Fruit fly (Drosophila melanogaster) S2 (cell line): ENCODE measurements around the gene ebo.

Experiments used
- CG8478 ChIP-seq: fragments of >200 bp; optimal IDR thresholded peaks from 2 replicates; lab custom pipeline; 2018
- CTCF ChIP-seq, 2 experiments: fragments of >200 bp; optimal IDR thresholded peaks; 2 replicates each; lab custom pipeline; 2018

dm6 chrX:437404-437803, 39.0 kb downstream of the ebo start, which contains the start of gene Pgcl:
- TF ChIP-seq CG8478 (lab: Kevin White, UChicago) (no peak), CTCF (optimal IDR thresholded peaks at IDR 0.05; lab: Kevin White, UChicago) (no peak)
